Fruit fly (Drosophila melanogaster) whole organism, embryonic: ENCODE data around the gene CG10038.

Source experiments
- Blimp-1 ChIP-seq: fragments of 200-800 bp; sonication (Bioruptor generic); optimal IDR thresholded peaks from 3 replicates; lab custom pipeline; 2018; ENCODE audit warnings: missing biosample characterization, missing genetic modification characterization, mild to moderate bottlenecking, moderate library complexity, missing genetic modification reagents
- CG17385 ChIP-seq: fragments of 200-800 bp; sonication (Bioruptor generic); optimal IDR thresholded peaks from 3 replicates; lab custom pipeline; 2018; ENCODE audit warnings: missing biosample characterization, mild to moderate bottlenecking, missing genetic modification characterization
- CG2129 ChIP-seq: fragments of 200-800 bp; sonication (Bioruptor generic); IDR thresholded peaks from 2 replicates; pipeline ENCODE4 v1.3.6; 2022; ENCODE audit warnings: missing biosample characterization, missing genetic modification characterization; ENCODE audit not compliant: partially characterized antibody
- Oaz ChIP-seq: fragments of 200-800 bp; sonication (Bioruptor generic); IDR thresholded peaks from 2 replicates; pipeline ENCODE4 v1.3.6; 2022; ENCODE audit warnings: missing biosample characterization, missing genetic modification characterization
- ind ChIP-seq: fragments of 200-800 bp; sonication (Bioruptor generic); optimal IDR thresholded peaks from 3 replicates; lab custom pipeline; 2016; ENCODE audit warnings: missing biosample characterization, missing genetic modification characterization
- psq ChIP-seq: fragments of 200-800 bp; sonication (Bioruptor generic); optimal IDR thresholded peaks from 2 replicates; lab custom pipeline; 2017; ENCODE audit warnings: missing biosample characterization, missing genetic modification characterization

dm6 chr3R:12384274-12384673 is 33.8 kb upstream of the CG10038 start:
- TF ChIP-seq CG17385 (GFP tag; lab: Kevin White, UChicago) (no peak), Oaz (GFP tag; lab: Robert Waterston, UW) (no peak), Blimp-1 (GFP tag; lab: Kevin White, UChicago) (no peak), ind (GFP tag; lab: Kevin White, UChicago) (no peak), CG2129 (no peak), psq (GFP tag; lab: Kevin White, UChicago) (no peak)
